Fruit fly (Drosophila melanogaster): ENCODE data around the gene CG11398.

CG11398 gene

DNA sequence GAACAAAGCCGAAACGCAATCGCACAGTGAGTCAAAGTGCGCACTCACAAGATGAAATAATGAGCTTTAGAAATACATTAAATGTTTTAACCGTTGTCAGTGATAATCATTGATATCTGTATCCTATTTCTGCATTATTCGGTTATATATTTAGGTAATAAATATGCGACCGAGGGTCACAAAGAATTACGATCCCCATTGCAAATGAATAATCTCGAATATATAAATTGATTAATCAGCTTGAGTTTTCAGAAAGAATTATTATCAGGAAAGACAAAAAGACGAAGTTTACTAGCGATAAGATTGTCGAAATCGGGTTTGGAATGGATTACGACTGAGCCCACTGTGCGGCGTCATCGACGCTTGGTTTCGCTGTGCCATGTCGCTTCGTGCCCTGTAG is 43.9 kb downstream of the CG11398 start (continued):
- TF ChIP-seq CG12769 (tag; optimal IDR thresholded peaks at IDR 0.05) (peak; percentile 35), zen2 (GFP tag; IDR thresholded peaks at IDR 0.05; ENCODE audit: partially characterized antibody) (no peak), CG16779 (GFP tag; IDR thresholded peaks at IDR 0.05) (no peak), CG10431 (GFP tag; optimal IDR thresholded peaks at IDR 0.05) (no peak), org-1 (GFP tag; optimal IDR thresholded peaks at IDR 0.05) (peak; percentile 49), CG10565 (GFP tag; optimal IDR thresholded peaks at IDR 0.05) (no peak), D19A (tag; optimal IDR thresholded peaks at IDR 0.05) (peak; percentile 40), CG1233 (GFP tag; optimal IDR thresholded peaks at IDR 0.05) (peak; percentile 48), NK7.1 (GFP tag; optimal IDR thresholded peaks at IDR 0.05) (peak; percentile 15), D19B (GFP tag; optimal IDR thresholded peaks at IDR 0.05) (peak; percentile 37), hbn (GFP tag; IDR thresholded peaks at IDR 0.05; ENCODE audit: partially characterized antibody) (no peak), Usf (GFP tag; optimal IDR thresholded peaks at IDR 0.05) (peak; percentile 7), Bteb2 (GFP tag; optimal IDR thresholded peaks at IDR 0.05) (no peak), CG17328 (GFP tag; IDR thresholded peaks at IDR 0.05) (no peak), CG9215 (GFP tag; IDR thresholded peaks at IDR 0.05) (peak; percentile 36; the same call in 1 of the 2 replicates), tgo (GFP tag; IDR thresholded peaks at IDR 0.05) (peak; percentile 32; the same call in 2 of the 3 replicates), dmrt99B (tag; optimal IDR thresholded peaks at IDR 0.05) (peak; percentile 54), BtbVII (GFP tag; optimal IDR thresholded peaks at IDR 0.05) (peak; percentile 61), prd (optimal IDR thresholded peaks at IDR 0.05) (no peak), prd (GFP tag; IDR thresholded peaks at IDR 0.05) (0 out of 3 replicates have a peak, but pooled peaks have one; percentile 31), CG13894 (tag; optimal IDR thresholded peaks at IDR 0.05) (no peak), Jarid2 (GFP tag; optimal IDR thresholded peaks at IDR 0.05) (peak; percentile 3), slbo (GFP tag; IDR thresholded peaks at IDR 0.05) (peak; percentile 28), Nf-YC (tag; optimal IDR thresholded peaks at IDR 0.05) (peak; percentile 23), lab (GFP tag; optimal IDR thresholded peaks at IDR 0.05) (peak; percentile 59), CG7963 (GFP tag; IDR thresholded peaks at IDR 0.05; ENCODE audit: partially characterized antibody) (no peak), CG15269 (tag; optimal IDR thresholded peaks at IDR 0.05) (peak; percentile 70), Fer1 (GFP tag; optimal IDR thresholded peaks at IDR 0.05) (peak; percentile 68), CG14667 (GFP tag; IDR thresholded peaks at IDR 0.05) (no peak), H15 (GFP tag; IDR thresholded peaks at IDR 0.05) (peak; percentile 46; the same call in 1 of the 3 replicates), Fer3 (tag; optimal IDR thresholded peaks at IDR 0.05) (peak; percentile 43), lbe (GFP tag; optimal IDR thresholded peaks at IDR 0.05) (peak; percentile 45), az2 (GFP tag; optimal IDR thresholded peaks at IDR 0.05) (peak; percentile 2), luna (GFP tag; optimal IDR thresholded peaks at IDR 0.05) (peak; percentile 13), D (optimal IDR thresholded peaks at IDR 0.05) (no peak), D (GFP tag; optimal IDR thresholded peaks at IDR 0.05) (peak; percentile 4), CG12236 (GFP tag; optimal IDR thresholded peaks at IDR 0.05) (no peak), CG13424 (tag; optimal IDR thresholded peaks at IDR 0.05) (peak; percentile 59), CG2889 (GFP tag; IDR thresholded peaks at IDR 0.05) (no peak), pum (GFP tag; optimal IDR thresholded peaks at IDR 0.05) (no peak), CG4820 (GFP tag; optimal IDR thresholded peaks at IDR 0.05) (peak; percentile 8), CG6654 (GFP tag; optimal IDR thresholded peaks at IDR 0.05) (peak; percentile 16), sens (GFP tag) (peak; percentile 93), CG16815 (GFP tag; optimal IDR thresholded peaks at IDR 0.05) (peak; percentile 4), lilli (GFP tag; optimal IDR thresholded peaks at IDR 0.05) (peak; percentile 54), CG15073 (GFP tag; optimal IDR thresholded peaks at IDR 0.05) (no peak), CG13123 (GFP tag; optimal IDR thresholded peaks at IDR 0.05) (no peak), Sox100B (GFP tag; optimal IDR thresholded peaks at IDR 0.05) (peak; percentile 49), CG11504 (tag; optimal IDR thresholded peaks at IDR 0.05) (peak; percentile 71), CG4424 (GFP tag; optimal IDR thresholded peaks at IDR 0.05) (peak; percentile 44), CG18619 (GFP tag; optimal IDR thresholded peaks at IDR 0.05) (peak; percentile 42), en (GFP tag; optimal IDR thresholded peaks at IDR 0.05) (no peak)

All from whole organism, embryonic.